Fruit fly (Drosophila melanogaster) whole organism: ENCODE results near the gene CG18473.

Source experiments
- CG8478 ChIP-seq: fragments of >200 bp; optimal IDR thresholded peaks from 2 replicates; lab custom pipeline; 2018; ENCODE audit warnings: inconsistent platforms
- Dll ChIP-seq: fragments of >200 bp; optimal IDR thresholded peaks from 2 replicates; lab custom pipeline; 2017
- EcR ChIP-seq, 2 experiments: fragments of >200 bp; optimal IDR thresholded peaks; 2 replicates each; lab custom pipeline; 2017; ENCODE audit warnings: missing biosample characterization in 2 of 2, missing genetic modification characterization in 2 of 2, missing genetic modification reagents in 2 of 2
- pan ChIP-seq: fragments of >200 bp; optimal IDR thresholded peaks from 2 replicates; lab custom pipeline; 2017
- psq ChIP-seq: fragments of >200 bp; optimal IDR thresholded peaks from 2 replicates; lab custom pipeline; 2017
- usp ChIP-seq: fragments of >200 bp; optimal IDR thresholded peaks from 2 replicates; lab custom pipeline; 2017; ENCODE audit warnings: missing biosample characterization, missing genetic modification characterization, mixed read lengths

Gene CG18473

dm6 chr3R:9376789-9377188 lies 13.7 kb downstream of the CG18473 start:
- TF ChIP-seq EcR (GFP tag; optimal IDR thresholded peaks at IDR 0.05; lab: Kevin White, UChicago) (peak in 1 of 2 experiments; percentile 3), usp (GFP tag; lab: Kevin White, UChicago) (no peak), CG8478 (lab: Kevin White, UChicago) (no peak), Dll (no peak)

dm6 chr3R:9378644-9379411 lies 15.7 kb downstream of the CG18473 start:
- TF ChIP-seq CG8478 (lab: Kevin White, UChicago) (no peak), pan (lab: Kevin White, UChicago) (peak; percentile 64), psq (lab: Kevin White, UChicago) (no peak), EcR (GFP tag; optimal IDR thresholded peaks at IDR 0.05; lab: Kevin White, UChicago) (no peak), Dll (peak; percentile 61), usp (GFP tag; lab: Kevin White, UChicago) (no peak)

- TF ChIP-seq usp (GFP tag; lab: Kevin White, UChicago), result no peak
- no peak for TF ChIP-seq EcR (GFP tag; optimal IDR thresholded peaks at IDR 0.05; lab: Kevin White, UChicago)
- no peak for TF ChIP-seq Dll
- TF ChIP-seq psq (lab: Kevin White, UChicago), result no peak
- TF ChIP-seq CG8478 (lab: Kevin White, UChicago), result no peak
- TF ChIP-seq pan (lab: Kevin White, UChicago), result no peak
Measured at dm6 chr3R:9380970-9381369, 17.9 kb downstream of the CG18473 start.

DNA sequence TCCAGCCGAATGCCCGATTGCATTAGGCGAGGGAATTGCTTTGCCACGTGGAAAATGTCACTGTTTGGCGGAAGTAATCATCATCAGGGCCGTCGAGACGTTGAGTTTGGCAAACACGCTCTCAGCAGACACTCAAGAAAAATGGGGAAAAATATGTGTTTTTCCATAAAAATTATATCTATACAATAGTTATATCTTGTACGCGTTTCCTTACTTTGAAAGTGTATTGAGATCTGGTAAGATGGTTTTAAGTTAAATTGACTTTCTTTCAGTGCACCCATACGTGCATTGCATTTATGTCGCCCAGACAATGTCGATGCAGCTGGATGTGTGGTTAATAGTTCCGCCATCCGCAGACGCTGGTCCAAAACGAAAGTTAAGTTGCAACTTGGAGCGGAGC lies 22.9 kb downstream of the CG18473 start:
- no peak for TF ChIP-seq usp (GFP tag; lab: Kevin White, UChicago)
- no peak for TF ChIP-seq pan (lab: Kevin White, UChicago)
- no peak for TF ChIP-seq Dll
- TF ChIP-seq psq (lab: Kevin White, UChicago), result no peak

DNA sequence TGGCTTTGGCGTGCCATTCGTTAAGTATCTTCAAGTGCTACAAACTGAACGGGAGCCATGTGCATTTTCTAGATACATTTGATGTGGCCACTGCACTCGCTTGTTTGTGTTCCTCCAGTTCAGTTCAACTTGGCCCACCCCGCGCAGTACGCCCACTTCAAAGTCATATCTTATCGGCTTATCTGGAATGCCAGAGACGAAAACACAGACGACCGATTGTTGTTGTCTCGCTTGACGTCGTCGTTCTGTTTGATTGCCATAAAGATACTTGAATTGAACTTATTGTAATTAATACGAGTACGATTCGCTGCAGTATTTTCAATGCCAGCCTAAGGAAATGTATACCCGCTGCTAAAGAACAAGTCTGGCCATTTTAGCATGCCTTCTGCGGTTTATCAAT lies 24.5 kb downstream of the CG18473 start:
- TF ChIP-seq usp (GFP tag; lab: Kevin White, UChicago), result no peak
- TF ChIP-seq pan (lab: Kevin White, UChicago), result no peak
- no peak for TF ChIP-seq psq (lab: Kevin White, UChicago)
- no peak for TF ChIP-seq CG8478 (lab: Kevin White, UChicago)
- no peak for TF ChIP-seq EcR (GFP tag; optimal IDR thresholded peaks at IDR 0.05; lab: Kevin White, UChicago)
- no peak for TF ChIP-seq Dll

DNA sequence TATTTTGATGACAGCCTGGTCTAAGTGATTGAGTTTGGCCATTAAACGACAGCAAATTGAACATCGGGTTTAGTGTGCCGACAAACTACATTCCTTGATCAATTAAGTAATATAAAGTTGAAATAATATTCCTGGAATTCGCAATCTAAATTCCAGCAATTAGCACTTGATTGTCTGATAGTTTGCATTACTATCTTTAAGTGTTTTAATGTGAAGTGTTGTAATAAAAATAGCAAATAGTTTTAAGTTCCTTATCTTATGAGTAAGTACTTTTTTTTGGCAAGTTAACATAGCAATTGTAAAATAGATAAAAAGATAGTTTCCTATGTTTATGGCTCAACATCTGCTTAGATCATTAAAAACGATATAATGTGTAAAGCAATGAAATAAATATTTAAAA lies 25.2 kb downstream of the CG18473 start:
- no peak for TF ChIP-seq pan (lab: Kevin White, UChicago)
- no peak for TF ChIP-seq usp (GFP tag; lab: Kevin White, UChicago)
- no peak for TF ChIP-seq Dll
- TF ChIP-seq EcR (GFP tag; optimal IDR thresholded peaks at IDR 0.05; lab: Kevin White, UChicago), result no peak
- TF ChIP-seq CG8478 (lab: Kevin White, UChicago), result no peak
- no peak for TF ChIP-seq psq (lab: Kevin White, UChicago)

- TF ChIP-seq usp (GFP tag; lab: Kevin White, UChicago), result no peak
- TF ChIP-seq CG8478 (lab: Kevin White, UChicago), result no peak
- no peak for TF ChIP-seq psq (lab: Kevin White, UChicago)
- no peak for TF ChIP-seq pan (lab: Kevin White, UChicago)
- no peak for TF ChIP-seq EcR (GFP tag; optimal IDR thresholded peaks at IDR 0.05; lab: Kevin White, UChicago)
- no peak for TF ChIP-seq Dll
Measured at dm6 chr3R:9388972-9389371, 25.9 kb downstream of the CG18473 start.

dm6 chr3R:9390201-9390600 lies 27.1 kb downstream of the CG18473 start:
- TF ChIP-seq usp (GFP tag; lab: Kevin White, UChicago), result no peak
- TF ChIP-seq EcR (GFP tag; optimal IDR thresholded peaks at IDR 0.05; lab: Kevin White, UChicago), result no peak
- no peak for TF ChIP-seq psq (lab: Kevin White, UChicago)
- TF ChIP-seq Dll, result no peak
- no peak for TF ChIP-seq pan (lab: Kevin White, UChicago)
- no peak for TF ChIP-seq CG8478 (lab: Kevin White, UChicago)

dm6 chr3R:9392421-9392820 lies 29.3 kb downstream of the CG18473 start:
- TF ChIP-seq CG8478 (lab: Kevin White, UChicago) (no peak), pan (lab: Kevin White, UChicago) (no peak), Dll (no peak), EcR (GFP tag; optimal IDR thresholded peaks at IDR 0.05; lab: Kevin White, UChicago) (no peak), usp (GFP tag; lab: Kevin White, UChicago) (no peak), psq (lab: Kevin White, UChicago) (no peak)

DNA sequence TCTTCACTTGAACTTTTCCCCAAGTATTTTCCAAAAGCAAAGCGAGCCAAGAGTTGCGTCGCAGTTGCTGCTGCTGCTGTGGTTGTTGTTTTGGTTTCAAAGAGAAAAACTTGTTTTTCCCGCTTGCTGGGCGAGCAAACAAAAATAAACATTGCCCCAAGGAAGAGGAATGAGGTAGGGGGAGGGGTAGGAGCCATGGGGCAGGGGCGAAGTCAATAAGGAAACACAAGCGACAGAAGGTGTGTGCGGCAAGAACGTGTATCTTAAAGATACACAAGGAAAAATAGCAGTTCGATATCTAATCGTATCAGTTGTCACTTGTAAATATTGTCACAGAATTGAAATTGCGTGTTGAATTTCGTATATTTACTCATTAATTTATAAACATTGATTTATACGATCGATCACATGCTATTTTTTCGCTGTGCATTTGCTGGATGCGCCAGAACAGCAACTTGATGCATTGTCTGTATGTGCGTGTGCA lies 30.5 kb downstream of the CG18473 start:
- TF ChIP-seq pan (lab: Kevin White, UChicago) (no peak), usp (GFP tag; lab: Kevin White, UChicago) (no peak), Dll (no peak), psq (lab: Kevin White, UChicago) (no peak), EcR (GFP tag; optimal IDR thresholded peaks at IDR 0.05; lab: Kevin White, UChicago) (no peak)

DNA sequence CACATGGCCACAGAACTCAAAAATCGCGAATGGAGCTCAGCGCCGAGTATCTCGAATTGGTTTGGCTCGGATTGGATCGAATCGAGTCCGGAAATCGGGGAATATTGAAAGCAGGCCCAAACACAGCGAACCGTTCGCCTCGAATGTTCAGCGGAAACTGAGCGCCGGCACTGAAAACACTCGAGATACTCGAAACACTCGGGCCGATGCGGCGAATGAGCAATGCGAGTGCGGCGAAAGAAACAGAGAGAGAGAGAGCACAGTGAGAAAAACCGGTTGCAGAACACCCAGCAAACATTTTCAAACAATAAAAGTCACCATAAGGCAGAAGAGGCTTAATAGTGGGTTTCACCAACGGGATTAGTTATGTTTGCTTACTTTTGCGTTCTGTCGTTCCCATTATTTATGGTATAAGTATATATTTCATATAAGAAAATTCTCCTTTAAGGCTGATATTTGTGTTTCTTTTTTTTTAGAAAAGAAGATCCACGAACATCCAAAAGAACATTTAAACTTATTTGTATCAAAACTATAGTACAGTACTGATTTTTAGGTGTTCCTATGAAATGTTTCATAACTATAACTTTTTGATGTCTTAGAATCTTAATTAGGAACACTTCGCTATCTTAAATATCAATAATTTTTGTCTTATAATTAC lies 31.4 kb downstream of the CG18473 start, which contains the start of gene FER:
TSS of gene FER (minus strand) at position 162 of the 658 bp plus-strand sequence.
- TF ChIP-seq EcR (GFP tag; optimal IDR thresholded peaks at IDR 0.05; lab: Kevin White, UChicago) (no peak), psq (lab: Kevin White, UChicago) (no peak), pan (lab: Kevin White, UChicago) (no peak), Dll (no peak), CG8478 (lab: Kevin White, UChicago) (no peak), usp (GFP tag; lab: Kevin White, UChicago) (no peak)
